Worm (Caenorhabditis elegans): Measurements from ENCODE around the gene oac-46.

Gene oac-46

ce11 chrII:8820126-8820972 lies 31.5 kb downstream of the oac-46 start:
- TF ChIP-seq ztf-25 (GFP tag; IDR thresholded peaks at IDR 0.05) (0 out of 2 replicates have a peak, but pooled peaks have one; percentile 26), ZK185.1 (tag; optimal IDR thresholded peaks at IDR 0.05; ENCODE audit: poor library complexity, severe bottlenecking) (peak; percentile 34), F39B2.1 (GFP tag; IDR thresholded peaks at IDR 0.05) (no peak), F37B4.10 (GFP tag; IDR thresholded peaks at IDR 0.05) (0 out of 2 replicates have a peak, but pooled peaks have one; percentile 55), B0261.1 (tag; optimal IDR thresholded peaks at IDR 0.05) (no peak), snpc-1.3 (tag; optimal IDR thresholded peaks at IDR 0.05; ENCODE audit: insufficient read depth) (no peak), ama-1 (optimal IDR thresholded peaks at IDR 0.05) (peak; percentile 87), ama-1 (GFP tag; optimal IDR thresholded peaks at IDR 0.05) (no peak), aptf-2 (GFP tag; conservative IDR thresholded peaks at IDR 0.05) (0 out of 2 replicates have a peak, but pooled peaks have one; percentile 21), Y53F4B.3 (GFP tag; IDR thresholded peaks at IDR 0.05) (no peak), lin-35 (GFP tag; optimal IDR thresholded peaks at IDR 0.05) (peak in 1 of 3 experiments; percentile 20), chd-7 (tag; optimal IDR thresholded peaks at IDR 0.05) (peak; percentile 4), Y53G8AR.9 (GFP tag; conservative IDR thresholded peaks at IDR 0.05) (no peak), lin-40 (tag; optimal IDR thresholded peaks at IDR 0.05) (peak; percentile 3), ztf-3 (GFP tag; optimal IDR thresholded peaks at IDR 0.05) (no peak), K11D2.4 (GFP tag; IDR thresholded peaks at IDR 0.05) (0 out of 2 replicates have a peak, but pooled peaks have one; percentile 29), ztf-26 (tag; optimal IDR thresholded peaks at IDR 0.05) (peak; percentile 85), lin-26 (GFP tag; IDR thresholded peaks at IDR 0.05) (peak; percentile 14; the same call in 1 of the 2 replicates)

- no peak for TF ChIP-seq chd-7 (tag; optimal IDR thresholded peaks at IDR 0.05)
- TF ChIP-seq pbrm-1 (GFP tag; IDR thresholded peaks at IDR 0.05): no peak
- TF ChIP-seq lin-35 (GFP tag; optimal IDR thresholded peaks at IDR 0.05): peak in 1 of 3 experiments; percentile 1
- TF ChIP-seq hlh-12 (tag; optimal IDR thresholded peaks at IDR 0.05): no peak
- TF ChIP-seq F57C9.4 (tag; optimal IDR thresholded peaks at IDR 0.05): no peak
- no peak for TF ChIP-seq B0019.2 (GFP tag; conservative IDR thresholded peaks at IDR 0.05)
- TF ChIP-seq lin-40 (tag; optimal IDR thresholded peaks at IDR 0.05): peak; percentile 5
- peak; percentile 56 for TF ChIP-seq ama-1 (optimal IDR thresholded peaks at IDR 0.05)
- no peak for TF ChIP-seq ama-1 (GFP tag; optimal IDR thresholded peaks at IDR 0.05)
- TF ChIP-seq pha-4 (tag; optimal IDR thresholded peaks at IDR 0.05): no peak
Observed at ce11 chrII:8818978-8819896, 32.7 kb downstream of the oac-46 start, which contains the start of gene F46C5.10. F46C5.10 (minus strand) TSS chrII:8819028.

DNA sequence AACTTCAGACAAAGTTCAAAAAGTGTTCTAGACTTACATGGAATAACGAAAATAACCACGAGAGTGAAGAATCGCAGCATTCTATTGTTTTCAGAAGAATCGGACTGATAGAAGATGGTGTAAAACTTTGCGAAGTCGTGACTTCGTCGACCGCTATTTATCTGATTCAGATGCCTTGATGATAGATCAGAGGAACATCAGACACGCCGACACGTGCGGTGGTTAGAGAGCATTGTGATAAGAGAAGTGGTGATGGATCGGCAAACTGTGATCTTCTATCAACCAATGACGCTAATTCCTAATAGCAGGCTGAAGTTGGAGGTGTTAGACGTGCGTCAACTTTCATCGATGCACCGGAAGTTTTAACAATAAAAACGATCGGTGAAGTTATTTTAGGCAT lies 33.6 kb downstream of the oac-46 start:
- no peak for TF ChIP-seq egl-44 (GFP tag; IDR thresholded peaks at IDR 0.05)
- TF ChIP-seq nfya-2 (GFP tag; IDR thresholded peaks at IDR 0.05): no peak
- TF ChIP-seq Y53F4B.3 (GFP tag; IDR thresholded peaks at IDR 0.05): no peak
- no peak for TF ChIP-seq attf-6 (GFP tag; IDR thresholded peaks at IDR 0.05)
- TF ChIP-seq hlh-26 (GFP tag; conservative IDR thresholded peaks at IDR 0.05): no peak
- no peak for TF ChIP-seq akir-1 (GFP tag; optimal IDR thresholded peaks at IDR 0.05)
- TF ChIP-seq ztf-26 (tag; optimal IDR thresholded peaks at IDR 0.05): peak; percentile 49
- no peak for TF ChIP-seq ama-1 (optimal IDR thresholded peaks at IDR 0.05)
- no peak for TF ChIP-seq ama-1 (GFP tag; optimal IDR thresholded peaks at IDR 0.05)
- peak; percentile 36 for TF ChIP-seq somi-1 (GFP tag; optimal IDR thresholded peaks at IDR 0.05)
- peak; percentile 23 for TF ChIP-seq lin-40 (tag; optimal IDR thresholded peaks at IDR 0.05)
- TF ChIP-seq ztf-3 (GFP tag; optimal IDR thresholded peaks at IDR 0.05): no peak
- no peak for TF ChIP-seq sea-2 (GFP tag; IDR thresholded peaks at IDR 0.05)
